Worm (Caenorhabditis elegans) whole organism, late embryonic: ENCODE results near the gene ztf-27.

Source experiments
- C08G9.2 ChIP-seq: sonication (generic microtip); optimal IDR thresholded peaks from 2 replicates; lab custom pipeline; 2016; ENCODE audit warnings: mild to moderate bottlenecking, missing genetic modification characterization, moderate library complexity, missing compliant biosample characterization
- F13H6.1 ChIP-seq: sonication (generic microtip); optimal IDR thresholded peaks from 2 replicates; lab custom pipeline; 2016; ENCODE audit warnings: missing genetic modification characterization, missing compliant biosample characterization
- K02D7.2 ChIP-seq: sonication (generic microtip); optimal IDR thresholded peaks from 2 replicates; lab custom pipeline; 2017; ENCODE audit warnings: mild to moderate bottlenecking, missing genetic modification characterization, missing compliant biosample characterization
- ahr-1 ChIP-seq: sonication (generic microtip); optimal IDR thresholded peaks from 2 replicates; lab custom pipeline; 2016; ENCODE audit warnings: missing genetic modification characterization, missing compliant biosample characterization
- ama-1 ChIP-seq: fragments of 150-350 bp; optimal IDR thresholded peaks from 2 replicates; lab custom pipeline; 2014
- ceh-18 ChIP-seq: sonication (generic microtip); optimal IDR thresholded peaks from 2 replicates; lab custom pipeline; 2016; ENCODE audit warnings: missing genetic modification characterization, missing compliant biosample characterization
- ceh-19 ChIP-seq: fragments of 200-800 bp; sonication (Bioruptor generic); optimal IDR thresholded peaks from 2 replicates; lab custom pipeline; 2018; ENCODE audit warnings: mild to moderate bottlenecking, missing genetic modification characterization, missing compliant biosample characterization
- ceh-2 ChIP-seq: sonication (generic microtip); optimal IDR thresholded peaks from 2 replicates; lab custom pipeline; 2016; ENCODE audit warnings: missing genotype, missing genetic modification characterization, missing compliant biosample characterization
- ceh-24 ChIP-seq: sonication (generic microtip); optimal IDR thresholded peaks from 2 replicates; lab custom pipeline; 2016; ENCODE audit warnings: mild to moderate bottlenecking, missing genetic modification characterization, missing compliant biosample characterization
- ceh-31 ChIP-seq: sonication (generic microtip); optimal IDR thresholded peaks from 2 replicates; lab custom pipeline; 2016; ENCODE audit warnings: missing genetic modification characterization, missing compliant biosample characterization
- ceh-34 ChIP-seq: sonication (generic microtip); optimal IDR thresholded peaks from 2 replicates; lab custom pipeline; 2016; ENCODE audit warnings: mild to moderate bottlenecking, missing genetic modification characterization, missing compliant biosample characterization
- ceh-45 ChIP-seq: fragments of 200-800 bp; sonication (Bioruptor generic); IDR thresholded peaks from 2 replicates; pipeline ENCODE4 v1.3.6; 2022; ENCODE audit warnings: missing genetic modification reagents, missing genetic modification characterization, missing compliant biosample characterization
- ceh-6 ChIP-seq: fragments of 200-800 bp; sonication (Bioruptor generic); optimal IDR thresholded peaks from 2 replicates; lab custom pipeline; 2018; ENCODE audit warnings: mild to moderate bottlenecking, missing genetic modification characterization, missing compliant biosample characterization
- ceh-9 ChIP-seq: sonication (generic microtip); optimal IDR thresholded peaks from 2 replicates; lab custom pipeline; 2016; ENCODE audit warnings: mild to moderate bottlenecking, missing genetic modification characterization, inconsistent platforms, missing compliant biosample characterization
- che-1 ChIP-seq: sonication (generic microtip); optimal IDR thresholded peaks from 2 replicates; lab custom pipeline; 2016; ENCODE audit warnings: mild to moderate bottlenecking, missing genetic modification characterization, missing compliant biosample characterization
- dmd-4 ChIP-seq: sonication (generic microtip); optimal IDR thresholded peaks from 2 replicates; lab custom pipeline; 2016; ENCODE audit warnings: borderline replicate concordance, missing genetic modification characterization, missing compliant biosample characterization
- dve-1 ChIP-seq: sonication (generic microtip); optimal IDR thresholded peaks from 2 replicates; lab custom pipeline; 2017; ENCODE audit warnings: antibody characterized with exemption, mild to moderate bottlenecking, missing genetic modification characterization, missing compliant biosample characterization
- eyg-1 ChIP-seq: sonication (generic microtip); optimal IDR thresholded peaks from 2 replicates; lab custom pipeline; 2016; ENCODE audit warnings: missing genotype, missing genetic modification characterization, missing compliant biosample characterization
- gmeb-2 ChIP-seq: sonication (generic microtip); optimal IDR thresholded peaks from 2 replicates; lab custom pipeline; 2016; ENCODE audit warnings: missing genetic modification characterization, inconsistent platforms, missing compliant biosample characterization
- hlh-13 ChIP-seq: fragments of 200-800 bp; sonication (Bioruptor generic); optimal IDR thresholded peaks from 2 replicates; lab custom pipeline; 2018; ENCODE audit warnings: mild to moderate bottlenecking, missing genetic modification characterization, missing compliant biosample characterization
- hlh-6 ChIP-seq: sonication (generic microtip); optimal IDR thresholded peaks from 2 replicates; lab custom pipeline; 2016; ENCODE audit warnings: missing genotype, missing genetic modification characterization, missing compliant biosample characterization
- lim-6 ChIP-seq: sonication (generic microtip); optimal IDR thresholded peaks from 2 replicates; lab custom pipeline; 2016; ENCODE audit warnings: missing genetic modification characterization, missing compliant biosample characterization
- madf-2 ChIP-seq: sonication (generic microtip); optimal IDR thresholded peaks from 2 replicates; lab custom pipeline; 2017; ENCODE audit warnings: missing genetic modification characterization, missing compliant biosample characterization
- mec-3 ChIP-seq: sonication (generic microtip); optimal IDR thresholded peaks from 2 replicates; lab custom pipeline; 2016; ENCODE audit warnings: borderline replicate concordance, missing genetic modification characterization, missing compliant biosample characterization
- nfya-1 ChIP-seq: sonication (generic microtip); optimal IDR thresholded peaks from 2 replicates; lab custom pipeline; 2017; ENCODE audit warnings: missing genetic modification characterization, mild to moderate bottlenecking, missing compliant biosample characterization, antibody characterized with exemption, moderate library complexity
- pag-3 ChIP-seq: sonication (generic microtip); optimal IDR thresholded peaks from 2 replicates; lab custom pipeline; 2016; ENCODE audit warnings: missing compliant biosample characterization, missing genetic modification characterization, borderline replicate concordance
- pat-9 ChIP-seq: fragments of 200-800 bp; sonication (Bioruptor generic); optimal IDR thresholded peaks from 2 replicates; lab custom pipeline; 2018; ENCODE audit warnings: mild to moderate bottlenecking, missing genetic modification characterization, moderate library complexity, missing compliant biosample characterization
- pha-2 ChIP-seq: sonication (generic microtip); optimal IDR thresholded peaks from 2 replicates; lab custom pipeline; 2017; ENCODE audit warnings: mild to moderate bottlenecking, missing genetic modification characterization, missing compliant biosample characterization
- pha-4 ChIP-seq: fragments of 150-350 bp; optimal IDR thresholded peaks from 2 replicates; lab custom pipeline; 2018; ENCODE audit warnings: missing biosample characterization, missing genetic modification reagents, missing genetic modification characterization
- pqm-1 ChIP-seq: sonication (generic microtip); optimal IDR thresholded peaks from 2 replicates; lab custom pipeline; 2016; ENCODE audit warnings: missing genetic modification characterization, missing compliant biosample characterization
- pros-1 ChIP-seq: fragments of 150-350 bp; optimal IDR thresholded peaks from 2 replicates; lab custom pipeline; 2014; ENCODE audit warnings: missing biosample characterization, missing genetic modification reagents, missing genetic modification characterization
- ref-2 ChIP-seq: sonication (generic microtip); optimal IDR thresholded peaks from 2 replicates; lab custom pipeline; 2016; ENCODE audit warnings: missing genetic modification characterization, missing compliant biosample characterization
- sdc-2 ChIP-seq: sonication (generic microtip); optimal IDR thresholded peaks from 2 replicates; lab custom pipeline; 2016; ENCODE audit warnings: missing genotype, missing genetic modification characterization, missing compliant biosample characterization
- syd-9 ChIP-seq: sonication (generic microtip); optimal IDR thresholded peaks from 2 replicates; lab custom pipeline; 2016; ENCODE audit warnings: mild to moderate bottlenecking, missing genetic modification characterization, moderate library complexity, missing compliant biosample characterization
- tbx-2 ChIP-seq: sonication (generic microtip); optimal IDR thresholded peaks from 2 replicates; lab custom pipeline; 2016; ENCODE audit warnings: missing genetic modification characterization, missing compliant biosample characterization
- ttx-3 ChIP-seq: sonication (generic microtip); optimal IDR thresholded peaks from 2 replicates; lab custom pipeline; 2016; ENCODE audit warnings: missing genetic modification reagents, missing genetic modification characterization, missing compliant biosample characterization
- unc-55 ChIP-seq: sonication (generic microtip); optimal IDR thresholded peaks from 2 replicates; lab custom pipeline; 2017; ENCODE audit warnings: missing biosample characterization, missing genetic modification reagents, missing genetic modification characterization
- unc-86 ChIP-seq: sonication (generic microtip); optimal IDR thresholded peaks from 2 replicates; lab custom pipeline; 2016; ENCODE audit warnings: missing genetic modification characterization, missing compliant biosample characterization

Gene ztf-27

ce11 chrII:10384680-10385383, at the start of gene ztf-27:
ztf-27 (plus strand) TSS chrII:10385333.
- peak; percentile 23 for TF ChIP-seq pros-1
- TF ChIP-seq madf-2, result peak; percentile 18
- no peak for TF ChIP-seq ceh-24 (tag; lab: Kevin White, UChicago)
- TF ChIP-seq ceh-45 (GFP tag; lab: Robert Waterston, UW), result no peak
- no peak for TF ChIP-seq pha-4
- TF ChIP-seq ceh-34 (tag; lab: Kevin White, UChicago), result peak; percentile 54
- TF ChIP-seq F13H6.1 (tag; lab: Kevin White, UChicago), result peak; percentile 1
- TF ChIP-seq ceh-19, result no peak
- TF ChIP-seq mec-3 (tag; lab: Kevin White, UChicago), result no peak
- peak; percentile 7 for TF ChIP-seq hlh-6
- TF ChIP-seq dve-1 (tag; lab: Kevin White, UChicago), result peak; percentile 34
- TF ChIP-seq ref-2 (tag; lab: Kevin White, UChicago), result peak; percentile 16
- TF ChIP-seq K02D7.2 (tag; lab: Kevin White, UChicago), result no peak
- TF ChIP-seq ceh-18 (tag; lab: Kevin White, UChicago), result peak; percentile 57
- peak; percentile 14 for TF ChIP-seq sdc-2 (tag; lab: Kevin White, UChicago)
- no peak for TF ChIP-seq unc-55
- peak; percentile 41 for TF ChIP-seq nfya-1 (tag; lab: Kevin White, UChicago)
- peak; percentile 22 for TF ChIP-seq tbx-2 (tag; lab: Kevin White, UChicago)
- TF ChIP-seq syd-9 (tag; lab: Kevin White, UChicago), result peak; percentile 10
- peak; percentile 27 for TF ChIP-seq ceh-31
- peak; percentile 4 for TF ChIP-seq ceh-6
- TF ChIP-seq C08G9.2, result peak; percentile 26

- TF ChIP-seq che-1 (peak; percentile 6), hlh-13 (GFP tag; lab: Kevin White, UChicago) (peak; percentile 56)
- TF ChIP-seq, all 69 proteins: peak for 2; not testable (repeated sequence) for 67
These were observed 49.0 kb upstream of the ztf-27 start for ce11 chrII:10336151-10336550.

ce11 chrII:10345012-10345411, 40.1 kb upstream of the ztf-27 start, which contains the start of gene pro-2:
pro-2 (minus strand) TSS chrII:10345112.
- TF ChIP-seq ceh-9 (tag; lab: Kevin White, UChicago) (no peak), sdc-2 (tag; lab: Kevin White, UChicago) (no peak), lim-6 (tag; lab: Kevin White, UChicago) (no peak), nfya-1 (tag; lab: Kevin White, UChicago) (no peak), hlh-6 (no peak), ceh-19 (no peak), unc-86 (tag; lab: Kevin White, UChicago) (no peak), ceh-6 (no peak), unc-55 (no peak), ceh-2 (tag; lab: Kevin White, UChicago) (no peak)

ce11 chrII:10346075-10346474, 39.1 kb upstream of the ztf-27 start, which contains the start of gene C07E3.10:
C07E3.10 (plus strand) TSS chrII:10346375.
- TF ChIP-seq gmeb-2 (tag; lab: Kevin White, UChicago), result no peak
- no peak for TF ChIP-seq pha-2 (tag; lab: Kevin White, UChicago)
- TF ChIP-seq tbx-2 (tag; lab: Kevin White, UChicago), result no peak
- no peak for TF ChIP-seq pqm-1 (tag; lab: Kevin White, UChicago)
- TF ChIP-seq dmd-4 (tag; lab: Kevin White, UChicago), result no peak
- no peak for TF ChIP-seq ceh-24 (tag; lab: Kevin White, UChicago)
- TF ChIP-seq unc-55, result no peak
- no peak for TF ChIP-seq pat-9 (tag; lab: Kevin White, UChicago)
- no peak for TF ChIP-seq ahr-1 (tag; lab: Kevin White, UChicago)
- no peak for TF ChIP-seq mec-3 (tag; lab: Kevin White, UChicago)
- no peak for TF ChIP-seq pag-3
- TF ChIP-seq ama-1 (lab: Kevin White, UChicago), result no peak
- TF ChIP-seq ceh-45 (GFP tag; lab: Robert Waterston, UW), result no peak
- no peak for TF ChIP-seq ceh-9 (tag; lab: Kevin White, UChicago)
- no peak for TF ChIP-seq eyg-1 (tag; lab: Kevin White, UChicago)
- TF ChIP-seq ttx-3 (tag; lab: Kevin White, UChicago), result no peak
